Worm (Caenorhabditis elegans) whole organism, L3 larva: ENCODE data around the gene Y53F4B.51.

Experiments used
- R02D3.7 ChIP-seq: fragments of 150-350 bp; optimal IDR thresholded peaks from 2 replicates; lab custom pipeline; 2014; ENCODE audit warnings: missing biosample characterization, missing genetic modification characterization
- aly-2 ChIP-seq: fragments of 150-350 bp; optimal IDR thresholded peaks from 2 replicates; lab custom pipeline; 2014; ENCODE audit warnings: missing biosample characterization, missing genetic modification characterization
- ama-1 ChIP-seq: fragments of 150-350 bp; optimal IDR thresholded peaks from 2 replicates; lab custom pipeline; 2018
- ceh-28 ChIP-seq: fragments of 150-350 bp; optimal IDR thresholded peaks from 2 replicates; lab custom pipeline; 2014; ENCODE audit warnings: missing biosample characterization, missing genetic modification reagents, missing genetic modification characterization
- ceh-82 ChIP-seq: fragments of 150-350 bp; optimal IDR thresholded peaks from 2 replicates; lab custom pipeline; 2014; ENCODE audit warnings: missing biosample characterization, missing genetic modification characterization
- ceh-9 ChIP-seq: sonication (generic microtip); optimal IDR thresholded peaks from 2 replicates; lab custom pipeline; 2018; ENCODE audit warnings: missing biosample characterization, missing genetic modification characterization
- daf-12 ChIP-seq: fragments of 150-350 bp; optimal IDR thresholded peaks from 2 replicates; lab custom pipeline; 2014; ENCODE audit warnings: missing biosample characterization, missing genetic modification reagents, missing genetic modification characterization
- egl-27 ChIP-seq: sonication (generic microtip); optimal IDR thresholded peaks from 4 replicates; lab custom pipeline; 2017; ENCODE audit warnings: missing biosample characterization, missing genetic modification reagents, missing genetic modification characterization
- egl-5 ChIP-seq: fragments of 150-350 bp; optimal IDR thresholded peaks from 2 replicates; lab custom pipeline; 2017; ENCODE audit warnings: missing biosample characterization, missing genetic modification reagents, missing genetic modification characterization, inconsistent platforms
- elt-1 ChIP-seq: fragments of 150-350 bp; optimal IDR thresholded peaks from 2 replicates; lab custom pipeline; 2014; ENCODE audit warnings: missing biosample characterization, missing genetic modification characterization
- elt-2 ChIP-seq: sonication (generic microtip); optimal IDR thresholded peaks from 2 replicates; lab custom pipeline; 2016; ENCODE audit warnings: missing genetic modification reagents, mild to moderate bottlenecking, missing genetic modification characterization, missing compliant biosample characterization
- eor-1 ChIP-seq, 2 experiments: fragments of 150-350 bp; optimal IDR thresholded peaks; 2 replicates each; lab custom pipeline; 2014 to 2018; ENCODE audit warnings: missing biosample characterization in 2 of 2, missing genetic modification characterization in 2 of 2
- fkh-10 ChIP-seq: sonication (generic microtip); optimal IDR thresholded peaks from 2 replicates; lab custom pipeline; 2017; ENCODE audit warnings: missing biosample characterization, missing genetic modification reagents, missing genetic modification characterization
- fos-1 ChIP-seq: fragments of 150-350 bp; optimal IDR thresholded peaks from 2 replicates; lab custom pipeline; 2014; ENCODE audit warnings: missing biosample characterization, missing genetic modification characterization
- hmg-11 ChIP-seq: sonication (generic microtip); optimal IDR thresholded peaks from 2 replicates; lab custom pipeline; 2016; ENCODE audit warnings: missing genetic modification characterization, missing compliant biosample characterization
- jun-1 ChIP-seq: fragments of 150-350 bp; optimal IDR thresholded peaks from 2 replicates; lab custom pipeline; 2014; ENCODE audit warnings: missing biosample characterization, missing genetic modification reagents, missing genetic modification characterization
- lin-15B ChIP-seq: fragments of 150-350 bp; optimal IDR thresholded peaks from 2 replicates; lab custom pipeline; 2014; ENCODE audit warnings: missing biosample characterization, missing genetic modification characterization
- lin-39 ChIP-seq: fragments of 150-350 bp; optimal IDR thresholded peaks from 2 replicates; lab custom pipeline; 2018; ENCODE audit warnings: missing biosample characterization, missing genetic modification reagents, missing genetic modification characterization
- lsy-12 ChIP-seq: sonication (generic microtip); optimal IDR thresholded peaks from 2 replicates; lab custom pipeline; 2016; ENCODE audit warnings: mild to moderate bottlenecking, missing genetic modification characterization, missing compliant biosample characterization
- mdl-1 ChIP-seq: fragments of 150-350 bp; optimal IDR thresholded peaks from 2 replicates; lab custom pipeline; 2014; ENCODE audit warnings: missing biosample characterization, missing genetic modification characterization
- nfya-1 ChIP-seq: sonication (generic microtip); optimal IDR thresholded peaks from 2 replicates; lab custom pipeline; 2017; ENCODE audit warnings: missing genetic modification characterization, mild to moderate bottlenecking, missing compliant biosample characterization, antibody characterized with exemption, moderate library complexity; ENCODE audit not compliant: insufficient read depth
- nhr-11 ChIP-seq: fragments of 150-350 bp; optimal IDR thresholded peaks from 2 replicates; lab custom pipeline; 2014; ENCODE audit warnings: missing biosample characterization, missing genetic modification characterization
- nhr-12 ChIP-seq: fragments of 150-350 bp; optimal IDR thresholded peaks from 2 replicates; lab custom pipeline; 2014; ENCODE audit warnings: missing biosample characterization, missing genetic modification characterization
- nhr-23 ChIP-seq: fragments of 150-350 bp; optimal IDR thresholded peaks from 2 replicates; lab custom pipeline; 2014; ENCODE audit warnings: missing biosample characterization, missing genetic modification reagents, missing genetic modification characterization
- nhr-237 ChIP-seq: fragments of 150-350 bp; optimal IDR thresholded peaks from 2 replicates; lab custom pipeline; 2014; ENCODE audit warnings: missing biosample characterization, missing genetic modification characterization
- nhr-25 ChIP-seq: sonication (generic microtip); optimal IDR thresholded peaks from 2 replicates; lab custom pipeline; 2017; ENCODE audit warnings: missing biosample characterization, missing genetic modification characterization
- nhr-43 ChIP-seq: sonication (generic microtip); optimal IDR thresholded peaks from 2 replicates; lab custom pipeline; 2016; ENCODE audit warnings: mild to moderate bottlenecking, missing genetic modification characterization, missing compliant biosample characterization; ENCODE audit not compliant: poor library complexity, severe bottlenecking
- nhr-67 ChIP-seq: fragments of 150-350 bp; optimal IDR thresholded peaks from 2 replicates; lab custom pipeline; 2014; ENCODE audit warnings: missing biosample characterization, missing genetic modification characterization
- nhr-77 ChIP-seq: fragments of 150-350 bp; optimal IDR thresholded peaks from 2 replicates; lab custom pipeline; 2014; ENCODE audit warnings: missing biosample characterization, missing genetic modification characterization
- pha-4 ChIP-seq: fragments of 150-350 bp; optimal IDR thresholded peaks from 2 replicates; lab custom pipeline; 2014; ENCODE audit warnings: missing biosample characterization, missing genetic modification reagents, missing genetic modification characterization
- pqm-1 ChIP-seq: fragments of 150-350 bp; optimal IDR thresholded peaks from 2 replicates; lab custom pipeline; 2017; ENCODE audit warnings: missing biosample characterization, missing genetic modification characterization, inconsistent platforms
- skn-1 ChIP-seq: fragments of 150-350 bp; optimal IDR thresholded peaks from 2 replicates; lab custom pipeline; 2014; ENCODE audit warnings: missing biosample characterization, missing genetic modification characterization
- snpc-4 ChIP-seq: fragments of 150-350 bp; optimal IDR thresholded peaks from 2 replicates; lab custom pipeline; 2014; ENCODE audit warnings: missing biosample characterization, missing genetic modification characterization
- tbx-2 ChIP-seq: sonication (generic microtip); optimal IDR thresholded peaks from 2 replicates; lab custom pipeline; 2016; ENCODE audit warnings: mild to moderate bottlenecking, missing genetic modification characterization, missing compliant biosample characterization
- unc-62 ChIP-seq: fragments of 150-350 bp; sonication (generic microtip); optimal IDR thresholded peaks from 4 replicates; lab custom pipeline; 2014; ENCODE audit warnings: missing biosample characterization, missing genetic modification reagents, missing genetic modification characterization

Gene Y53F4B.51

ce11 chrII:15025100-15025499 lies 10.9 kb upstream of the Y53F4B.51 start:
- TF ChIP-seq lin-15B (tag; lab: Kevin White, UChicago) (peak; percentile 13), mdl-1 (tag; lab: Kevin White, UChicago) (no peak)
- TF ChIP-seq, all 47 proteins: peak for 1

ce11 chrII:15018923-15019322 lies 4.7 kb upstream of the Y53F4B.51 start, which contains the start of gene Y53F4B.12:
TSS of gene Y53F4B.12 (plus strand) at chrII:15019223.
- TF ChIP-seq nhr-67 (tag; lab: Kevin White, UChicago): no peak
- TF ChIP-seq nhr-11: no peak
- TF ChIP-seq nfya-1 (tag; lab: Kevin White, UChicago): no peak
- no peak for TF ChIP-seq nhr-43
- TF ChIP-seq nhr-237 (tag; lab: Kevin White, UChicago): no peak
- TF ChIP-seq pqm-1 (tag; lab: Kevin White, UChicago): no peak
- no peak for TF ChIP-seq hmg-11 (tag; lab: Kevin White, UChicago)
- TF ChIP-seq jun-1: no peak
- no peak for TF ChIP-seq egl-5 (tag; lab: Kevin White, UChicago)
- TF ChIP-seq ceh-9: no peak
- no peak for TF ChIP-seq nhr-23 (tag; lab: Kevin White, UChicago)
- TF ChIP-seq nhr-12 (tag; lab: Kevin White, UChicago): no peak
- no peak for TF ChIP-seq lsy-12 (tag; lab: Kevin White, UChicago)
- no peak for TF ChIP-seq daf-12 (tag; lab: Kevin White, UChicago)
- no peak for TF ChIP-seq tbx-2 (tag; lab: Kevin White, UChicago)
- no peak for TF ChIP-seq ceh-28
- TF ChIP-seq lin-39 (tag; lab: Kevin White, UChicago): no peak
- TF ChIP-seq aly-2 (tag; lab: Kevin White, UChicago): no peak

- peak; percentile 23 for TF ChIP-seq fkh-10 (GFP tag; lab: Kevin White, UChicago)
- TF ChIP-seq ama-1 (lab: Kevin White, UChicago): no peak
These were observed 1.4 kb upstream of the Y53F4B.51 start for ce11 chrII:15015669-15016068.

ce11 chrII:15010366-15011235 lies 3.6 kb downstream of the Y53F4B.51 start, which contains the start of the genes Y53F4B.9 and Y53F4B.11:
TSS of gene Y53F4B.9 (minus strand) at chrII:15010416.
TSS of gene Y53F4B.11 (plus strand) at chrII:15010748.
- TF ChIP-seq eor-1 (tag; optimal IDR thresholded peaks at IDR 0.05; lab: Kevin White, UChicago) (no peak), daf-12 (tag; lab: Kevin White, UChicago) (no peak), ceh-28 (peak; percentile 59), elt-2 (tag; lab: Kevin White, UChicago) (peak; percentile 18), nhr-12 (tag; lab: Kevin White, UChicago) (no peak), pha-4 (tag; lab: Kevin White, UChicago) (peak; percentile 88), skn-1 (tag; lab: Kevin White, UChicago) (peak; percentile 31), nfya-1 (tag; lab: Kevin White, UChicago) (peak; percentile 88), ceh-9 (no peak), nhr-67 (tag; lab: Kevin White, UChicago) (no peak), lsy-12 (tag; lab: Kevin White, UChicago) (peak; percentile 26), tbx-2 (tag; lab: Kevin White, UChicago) (no peak), lin-39 (tag; lab: Kevin White, UChicago) (peak; percentile 77), nhr-43 (no peak), R02D3.7 (peak; percentile 62), unc-62 (no peak), pqm-1 (tag; lab: Kevin White, UChicago) (peak; percentile 44), nhr-77 (peak; percentile 61), elt-1 (no peak), jun-1 (peak; percentile 42), nhr-237 (tag; lab: Kevin White, UChicago) (no peak), nhr-25 (peak; percentile 59), nhr-23 (tag; lab: Kevin White, UChicago) (peak; percentile 73), ceh-82 (peak; percentile 47), ama-1 (lab: Kevin White, UChicago) (peak; percentile 16), egl-27 (tag; lab: Kevin White, UChicago) (no peak), fos-1 (tag; lab: Kevin White, UChicago) (no peak), hmg-11 (tag; lab: Kevin White, UChicago) (peak; percentile 45), egl-5 (tag; lab: Kevin White, UChicago) (peak; percentile 55), snpc-4 (tag; lab: Kevin White, UChicago) (peak; percentile 85), lin-15B (tag; lab: Kevin White, UChicago) (peak; percentile 93), mdl-1 (tag; lab: Kevin White, UChicago) (no peak)
